Worm (Caenorhabditis elegans): ENCODE data around the gene C04F6.7.

The C04F6.7 gene

DNA sequence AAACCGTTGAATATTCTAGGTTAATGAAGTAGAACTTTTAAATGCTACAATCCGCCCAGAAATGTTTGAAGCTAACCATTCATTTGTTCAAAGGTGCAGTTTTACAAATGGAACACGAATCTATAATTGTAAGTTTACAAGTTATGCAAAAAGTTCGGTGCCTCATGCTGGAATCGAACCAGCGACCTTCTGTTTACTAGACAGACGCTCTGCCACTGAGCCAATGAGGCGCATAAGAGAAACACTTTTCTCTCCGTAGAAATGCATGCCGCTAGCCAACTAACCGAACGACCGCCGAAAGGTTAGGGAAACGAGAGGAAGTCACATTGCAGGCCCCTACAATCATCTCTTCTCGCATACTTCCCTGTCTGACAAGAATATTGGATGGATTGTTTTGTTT, 47.7 kb downstream of the C04F6.7 start (continued):
- TF ChIP-seq lin-26 (GFP tag; IDR thresholded peaks at IDR 0.05) (peak; percentile 93), ztf-3 (GFP tag; optimal IDR thresholded peaks at IDR 0.05) (peak; percentile 52), let-607 (tag; optimal IDR thresholded peaks at IDR 0.05) (peak; percentile 5 to 25), ztf-6 (GFP tag; IDR thresholded peaks at IDR 0.05) (0 out of 2 replicates have a peak, but pooled peaks have one; percentile 78), ztf-18 (tag; optimal IDR thresholded peaks at IDR 0.05) (peak; percentile 65), snpc-4 (GFP tag; optimal IDR thresholded peaks at IDR 0.05) (peak; percentile 60), snpc-4 (tag; optimal IDR thresholded peaks at IDR 0.05) (peak; percentile 32 to 72 (median 56)), hmg-20 (GFP tag; IDR thresholded peaks at IDR 0.05) (peak; percentile 85), T26A5.8 (tag; optimal IDR thresholded peaks at IDR 0.05) (no peak), hsf-1 (GFP tag; IDR thresholded peaks at IDR 0.05) (no peak), ceh-79 (tag; optimal IDR thresholded peaks at IDR 0.05) (peak; percentile 35), egl-18 (GFP tag; IDR thresholded peaks at IDR 0.05) (0 out of 2 replicates have a peak, but pooled peaks have one; percentile 55), aptf-2 (GFP tag; conservative IDR thresholded peaks at IDR 0.05) (no peak), Y53G8AR.9 (GFP tag; conservative IDR thresholded peaks at IDR 0.05) (peak; percentile 39; the same call in 1 of the 2 replicates), rpc-1 (optimal IDR thresholded peaks at IDR 0.05) (peak; percentile 94), rpc-1 (tag; optimal IDR thresholded peaks at IDR 0.05) (peak; percentile 91), ets-4 (GFP tag; optimal IDR thresholded peaks at IDR 0.05) (peak; percentile 57), dpff-1 (tag; optimal IDR thresholded peaks at IDR 0.05) (no peak), fkh-3 (tag; optimal IDR thresholded peaks at IDR 0.05) (peak; percentile 33), snpc-3.4 (tag; optimal IDR thresholded peaks at IDR 0.05) (peak; percentile 86), rec-8 (tag; optimal IDR thresholded peaks at IDR 0.05) (peak; percentile 62 to 75), ama-1 (optimal IDR thresholded peaks at IDR 0.05) (no peak), ama-1 (GFP tag; optimal IDR thresholded peaks at IDR 0.05) (peak; percentile 75 to 90), bed-1 (GFP tag; IDR thresholded peaks at IDR 0.05) (0 out of 2 replicates have a peak, but pooled peaks have one; percentile 33), lin-35 (GFP tag; optimal IDR thresholded peaks at IDR 0.05) (peak in 1 of 3 experiments; percentile 69), D2030.7 (GFP tag; IDR thresholded peaks at IDR 0.05) (peak; percentile 73), F49E8.2 (tag; optimal IDR thresholded peaks at IDR 0.05; ENCODE audit: insufficient read depth) (no peak), zfh-2 (GFP tag; conservative IDR thresholded peaks at IDR 0.05) (no peak; the same call in 1 of the 2 replicates), attf-3 (GFP tag; conservative IDR thresholded peaks at IDR 0.05) (no peak; the same call in 1 of the 2 replicates), hrde-1 (tag; optimal IDR thresholded peaks at IDR 0.05; ENCODE audit: borderline replicate concordance) (no peak), ceh-100 (GFP tag; IDR thresholded peaks at IDR 0.05) (peak; percentile 44), let-526 (GFP tag; IDR thresholded peaks at IDR 0.05) (no peak), F57C9.4 (tag; optimal IDR thresholded peaks at IDR 0.05) (no peak), ztf-28 (GFP tag; IDR thresholded peaks at IDR 0.05) (peak; percentile 28; the same call in 1 of the 2 replicates), ceh-40 (GFP tag; IDR thresholded peaks at IDR 0.05) (peak; percentile 81; the same call in 1 of the 2 replicates), F23B12.7 (tag; optimal IDR thresholded peaks at IDR 0.05; ENCODE audit: insufficient read depth) (peak; percentile 55), lin-40 (tag; optimal IDR thresholded peaks at IDR 0.05) (peak; percentile 74), mel-28 (tag; optimal IDR thresholded peaks at IDR 0.05; ENCODE audit: borderline replicate concordance) (no peak), F33H1.4 (GFP tag; IDR thresholded peaks at IDR 0.05) (no peak), cebp-1 (GFP tag; IDR thresholded peaks at IDR 0.05) (0 out of 2 replicates have a peak, but pooled peaks have one; percentile 30), cebp-1 (tag; optimal IDR thresholded peaks at IDR 0.05) (peak; percentile 74), Y79H2A.3 (GFP tag; conservative IDR thresholded peaks at IDR 0.05) (no peak), nhr-27 (tag; optimal IDR thresholded peaks at IDR 0.05) (peak; percentile 48), sea-2 (GFP tag; IDR thresholded peaks at IDR 0.05) (no peak), ekl-4 (GFP tag; IDR thresholded peaks at IDR 0.05) (peak; percentile 79), mcd-1 (GFP tag; IDR thresholded peaks at IDR 0.05) (peak; percentile 60; the same call in 1 of the 2 replicates), hlh-12 (tag; optimal IDR thresholded peaks at IDR 0.05) (peak; percentile 7), ztf-25 (GFP tag; IDR thresholded peaks at IDR 0.05) (peak; percentile 96)

Data from whole organism, young adult.